Worm (Caenorhabditis elegans) whole organism, mixed stage, embryonic: Measurements from ENCODE around the gene F22F7.7.

Experiments
- bed-3 ChIP-seq: fragments of 200-800 bp; sonication (Bioruptor generic); optimal IDR thresholded peaks from 3 replicates; lab custom pipeline; 2018; ENCODE audit warnings: mild to moderate bottlenecking, missing genetic modification characterization, moderate library complexity, missing compliant biosample characterization
- ceh-39 ChIP-seq: fragments of 150-350 bp; optimal IDR thresholded peaks from 2 replicates; lab custom pipeline; 2014; ENCODE audit warnings: missing biosample characterization, missing genetic modification characterization
- ceh-43 ChIP-seq: fragments of 200-800 bp; sonication (Bioruptor generic); optimal IDR thresholded peaks from 2 replicates; lab custom pipeline; 2018; ENCODE audit warnings: mild to moderate bottlenecking, missing genetic modification characterization, moderate library complexity, missing compliant biosample characterization
- ceh-83 ChIP-seq: fragments of 200-800 bp; sonication (Bioruptor generic); optimal IDR thresholded peaks from 2 replicates; lab custom pipeline; 2018; ENCODE audit warnings: mild to moderate bottlenecking, missing genetic modification characterization, missing compliant biosample characterization
- cnd-1 ChIP-seq: fragments of 200-800 bp; sonication (Bioruptor generic); optimal IDR thresholded peaks from 2 replicates; lab custom pipeline; 2018; ENCODE audit warnings: mild to moderate bottlenecking, missing genetic modification characterization, missing compliant biosample characterization
- elt-1 ChIP-seq: sonication (generic microtip); optimal IDR thresholded peaks from 2 replicates; lab custom pipeline; 2017; ENCODE audit warnings: missing genetic modification characterization, mild to moderate bottlenecking, missing compliant biosample characterization, antibody characterized with exemption, moderate library complexity, borderline replicate concordance; ENCODE audit not compliant: insufficient read depth
- elt-3 ChIP-seq: fragments of 150-350 bp; optimal IDR thresholded peaks from 2 replicates; lab custom pipeline; 2014; ENCODE audit warnings: missing biosample characterization, missing genetic modification characterization
- flh-1 ChIP-seq: fragments of 200-800 bp; sonication (Bioruptor generic); optimal IDR thresholded peaks from 2 replicates; lab custom pipeline; 2018; ENCODE audit warnings: mild to moderate bottlenecking, missing genetic modification characterization, moderate library complexity, missing compliant biosample characterization
- ham-2 ChIP-seq: fragments of 200-800 bp; sonication (Bioruptor generic); optimal IDR thresholded peaks from 2 replicates; lab custom pipeline; 2018; ENCODE audit warnings: mild to moderate bottlenecking, missing genetic modification characterization, missing compliant biosample characterization
- hlh-1 ChIP-seq: fragments of 150-350 bp; optimal IDR thresholded peaks from 2 replicates; lab custom pipeline; 2014; ENCODE audit warnings: missing biosample characterization, missing genetic modification reagents, missing genetic modification characterization
- lin-13 ChIP-seq: fragments of 150-350 bp; optimal IDR thresholded peaks from 2 replicates; lab custom pipeline; 2014; ENCODE audit warnings: missing biosample characterization, missing genetic modification characterization
- lsy-2 ChIP-seq: fragments of 150-350 bp; optimal IDR thresholded peaks from 2 replicates; lab custom pipeline; 2014; ENCODE audit warnings: missing biosample characterization, missing genetic modification characterization
- mab-5 ChIP-seq: fragments of 150-350 bp; optimal IDR thresholded peaks from 2 replicates; lab custom pipeline; 2014; ENCODE audit warnings: missing biosample characterization, missing genetic modification characterization
- mep-1 ChIP-seq: fragments of 150-350 bp; optimal IDR thresholded peaks from 2 replicates; lab custom pipeline; 2017; ENCODE audit warnings: missing biosample characterization, missing genetic modification reagents, missing genetic modification characterization, inconsistent platforms
- nhr-12 ChIP-seq: fragments of 150-350 bp; optimal IDR thresholded peaks from 2 replicates; lab custom pipeline; 2014; ENCODE audit warnings: missing biosample characterization, missing genetic modification characterization
- nhr-2 ChIP-seq: fragments of 150-350 bp; optimal IDR thresholded peaks from 2 replicates; lab custom pipeline; 2014; ENCODE audit warnings: missing biosample characterization, missing genetic modification characterization
- nhr-237 ChIP-seq: fragments of 150-350 bp; optimal IDR thresholded peaks from 2 replicates; lab custom pipeline; 2014; ENCODE audit warnings: missing biosample characterization, missing genetic modification characterization
- nhr-76 ChIP-seq: sonication (generic microtip); optimal IDR thresholded peaks from 2 replicates; lab custom pipeline; 2017; ENCODE audit warnings: missing biosample characterization, missing genetic modification characterization
- pha-4 ChIP-seq: fragments of 150-350 bp; optimal IDR thresholded peaks from 2 replicates; lab custom pipeline; 2018; ENCODE audit warnings: missing biosample characterization, missing genetic modification reagents, missing genetic modification characterization
- sem-2 ChIP-seq: fragments of 200-800 bp; sonication (Bioruptor generic); optimal IDR thresholded peaks from 2 replicates; lab custom pipeline; 2018; ENCODE audit warnings: mild to moderate bottlenecking, missing genetic modification characterization, missing compliant biosample characterization
- snpc-4 ChIP-seq: fragments of 150-350 bp; optimal IDR thresholded peaks from 2 replicates; lab custom pipeline; 2014; ENCODE audit warnings: missing biosample characterization, missing genetic modification characterization
- sptf-1 ChIP-seq: sonication (generic microtip); optimal IDR thresholded peaks from 2 replicates; lab custom pipeline; 2017; ENCODE audit warnings: mild to moderate bottlenecking, missing genetic modification characterization, moderate library complexity, missing compliant biosample characterization
- unc-39 ChIP-seq: fragments of 150-350 bp; optimal IDR thresholded peaks from 2 replicates; lab custom pipeline; 2014; ENCODE audit warnings: missing biosample characterization, missing genetic modification characterization
- zip-8 ChIP-seq: fragments of 150-350 bp; optimal IDR thresholded peaks from 2 replicates; lab custom pipeline; 2014; ENCODE audit warnings: missing biosample characterization, missing genetic modification characterization
- ztf-11 ChIP-seq: fragments of 150-350 bp; optimal IDR thresholded peaks from 2 replicates; lab custom pipeline; 2014; ENCODE audit warnings: missing biosample characterization, missing genetic modification characterization

F22F7.7 gene

ce11 chrV:2159331-2159730, 19.5 kb upstream of the F22F7.7 start, which contains the start of gene C45H4.14:
Gene C45H4.14, minus strand, starts transcription at chrV:2159431.
- no peak for TF ChIP-seq hlh-1 (tag; lab: Kevin White, UChicago)
- no peak for TF ChIP-seq flh-1 (GFP tag; lab: Kevin White, UChicago)
- TF ChIP-seq lsy-2 (tag; lab: Kevin White, UChicago): no peak
- TF ChIP-seq nhr-76 (tag; lab: Kevin White, UChicago): no peak
- no peak for TF ChIP-seq snpc-4
- TF ChIP-seq mep-1 (tag; lab: Kevin White, UChicago): no peak
- TF ChIP-seq mab-5: no peak
- no peak for TF ChIP-seq unc-39 (tag; lab: Kevin White, UChicago)
- TF ChIP-seq nhr-237 (tag; lab: Kevin White, UChicago): no peak

ce11 chrV:2156830-2157229, 17.0 kb upstream of the F22F7.7 start, which contains the start of gene srbc-22:
Gene srbc-22, plus strand, starts transcription at chrV:2157130.
- no peak for TF ChIP-seq mep-1 (tag; lab: Kevin White, UChicago)
- TF ChIP-seq zip-8: peak; percentile 23

ce11 chrV:2155232-2155631, 15.4 kb upstream of the F22F7.7 start, which contains the start of gene srbc-21:
Gene srbc-21, plus strand, starts transcription at chrV:2155532.
- TF ChIP-seq zip-8 (peak; percentile 5), unc-39 (tag; lab: Kevin White, UChicago) (no peak)

ce11 chrV:2153274-2153673, 13.4 kb upstream of the F22F7.7 start, which contains the start of gene srbc-23:
Gene srbc-23, plus strand, starts transcription at chrV:2153574.
- no peak for TF ChIP-seq nhr-76 (tag; lab: Kevin White, UChicago)
- TF ChIP-seq mab-5: no peak
- TF ChIP-seq lsy-2 (tag; lab: Kevin White, UChicago): no peak
- no peak for TF ChIP-seq sptf-1 (tag; lab: Kevin White, UChicago)
- TF ChIP-seq lin-13: no peak
- no peak for TF ChIP-seq nhr-237 (tag; lab: Kevin White, UChicago)
- TF ChIP-seq cnd-1 (tag; lab: Kevin White, UChicago): no peak
- TF ChIP-seq ham-2 (GFP tag; lab: Kevin White, UChicago): no peak
- TF ChIP-seq hlh-1 (tag; lab: Kevin White, UChicago): no peak
- TF ChIP-seq snpc-4: no peak
- no peak for TF ChIP-seq unc-39 (tag; lab: Kevin White, UChicago)
- TF ChIP-seq elt-3 (tag; lab: Kevin White, UChicago): no peak
- TF ChIP-seq pha-4: no peak
- TF ChIP-seq bed-3 (GFP tag; lab: Kevin White, UChicago): no peak
- TF ChIP-seq ztf-11 (tag; lab: Kevin White, UChicago): no peak
- no peak for TF ChIP-seq elt-1 (tag; lab: Kevin White, UChicago)
- no peak for TF ChIP-seq ceh-39 (tag; lab: Kevin White, UChicago)

ce11 chrV:2151458-2151857, 11.6 kb upstream of the F22F7.7 start, which contains the start of gene srbc-24:
Gene srbc-24, plus strand, starts transcription at chrV:2151758.
- TF ChIP-seq elt-3 (tag; lab: Kevin White, UChicago) (no peak), snpc-4 (no peak), flh-1 (GFP tag; lab: Kevin White, UChicago) (no peak), unc-39 (tag; lab: Kevin White, UChicago) (no peak), nhr-2 (tag; lab: Kevin White, UChicago) (no peak), mab-5 (no peak), bed-3 (GFP tag; lab: Kevin White, UChicago) (no peak), hlh-1 (tag; lab: Kevin White, UChicago) (no peak), nhr-12 (tag; lab: Kevin White, UChicago) (no peak), sptf-1 (tag; lab: Kevin White, UChicago) (no peak), cnd-1 (tag; lab: Kevin White, UChicago) (no peak)

- no peak for TF ChIP-seq ham-2 (GFP tag; lab: Kevin White, UChicago)
- TF ChIP-seq ceh-83 (GFP tag; lab: Kevin White, UChicago): no peak
- no peak for TF ChIP-seq zip-8
- TF ChIP-seq ceh-43: no peak
These were observed 11.0 kb upstream of the F22F7.7 start, which contains the start of gene C45H4.13 for ce11 chrV:2150876-2151275. Gene C45H4.13, minus strand, starts transcription at chrV:2150976.

ce11 chrV:2149432-2149831, 9.6 kb upstream of the F22F7.7 start, which contains the start of gene C45H4.21:
Gene C45H4.21, minus strand, starts transcription at chrV:2149532.
- TF ChIP-seq sem-2 (GFP tag; lab: Kevin White, UChicago): no peak
- no peak for TF ChIP-seq ceh-43
- TF ChIP-seq zip-8: no peak
- no peak for TF ChIP-seq ztf-11 (tag; lab: Kevin White, UChicago)
